Comparison of ENCODE assay signal across 1 fruit fly cellular context in genomic region chrX:17244854-17245253, dm6.
TF ChIP-seq lines count a peak whose summit lies in the region.

Gene CG8915 (minus strand): TSS chrX:17245001.

TF ChIP-seq in whole organism, embryonic, 481 proteins besides CTCF, POLR2A, EP300 and RAD21 (continued from another document):
- peak; percentile 48; the same call in 1 of the 3 replicates for TF ChIP-seq vnd (GFP tag; IDR thresholded peaks at IDR 0.05; lab: Robert Waterston, UW; ENCODE audit: partially characterized antibody)
- TF ChIP-seq disco-r (GFP tag; optimal IDR thresholded peaks at IDR 0.05; lab: Kevin White, UChicago), result no peak
- TF ChIP-seq CG4424 (GFP tag; optimal IDR thresholded peaks at IDR 0.05; lab: Kevin White, UChicago), result no peak
- TF ChIP-seq BEAF-32 (GFP tag; optimal IDR thresholded peaks at IDR 0.05; lab: Kevin White, UChicago), result peak; percentile 46
- no peak for TF ChIP-seq CG14014 (GFP tag; IDR thresholded peaks at IDR 0.05; lab: Robert Waterston, UW)
- TF ChIP-seq sens-2 (GFP tag; IDR thresholded peaks at IDR 0.05; lab: Robert Waterston, UW), result no peak
- TF ChIP-seq crp (GFP tag; optimal IDR thresholded peaks at IDR 0.05; lab: Kevin White, UChicago), result peak in 1 of 2 experiments; percentile 80
- TF ChIP-seq CG14710 (tag; optimal IDR thresholded peaks at IDR 0.05; lab: Kevin White, UChicago), result peak; percentile 30
- peak; percentile 77 for TF ChIP-seq CG34224 (GFP tag; IDR thresholded peaks at IDR 0.05; lab: Robert Waterston, UW; ENCODE audit: partially characterized antibody)
- TF ChIP-seq Trl (optimal IDR thresholded peaks at IDR 0.05; lab: Kevin White, UChicago), result no peak
- no peak for TF ChIP-seq Trl (GFP tag; optimal IDR thresholded peaks at IDR 0.05; lab: Kevin White, UChicago)
- TF ChIP-seq pzg (GFP tag; optimal IDR thresholded peaks at IDR 0.05; lab: Kevin White, UChicago), result peak; percentile 34
- no peak for TF ChIP-seq Atf6 (GFP tag; IDR thresholded peaks at IDR 0.05; lab: Robert Waterston, UW)
- TF ChIP-seq Ravus (GFP tag; IDR thresholded peaks at IDR 0.05; lab: Robert Waterston, UW), result no peak
- no peak for TF ChIP-seq Jarid2 (GFP tag; optimal IDR thresholded peaks at IDR 0.05; lab: Kevin White, UChicago)
- no peak for TF ChIP-seq CG42726 (GFP tag; IDR thresholded peaks at IDR 0.05; lab: Robert Waterston, UW; ENCODE audit: partially characterized antibody)
- TF ChIP-seq CG2712 (tag; optimal IDR thresholded peaks at IDR 0.05; lab: Kevin White, UChicago), result peak; percentile 9
- no peak for TF ChIP-seq stc (GFP tag; IDR thresholded peaks at IDR 0.05; lab: Robert Waterston, UW)
- no peak for TF ChIP-seq dm (GFP tag; optimal IDR thresholded peaks at IDR 0.05; lab: Kevin White, UChicago)
- TF ChIP-seq CG15514 (GFP tag; optimal IDR thresholded peaks at IDR 0.05; lab: Kevin White, UChicago), result peak; percentile 24
- TF ChIP-seq CG1647 (GFP tag; optimal IDR thresholded peaks at IDR 0.05; lab: Kevin White, UChicago), result no peak
- no peak for TF ChIP-seq CG31224 (GFP tag; IDR thresholded peaks at IDR 0.05; lab: Robert Waterston, UW)
- no peak for TF ChIP-seq CG4360 (GFP tag; IDR thresholded peaks at IDR 0.05; lab: Robert Waterston, UW)
- no peak for TF ChIP-seq CG33557 (GFP tag; optimal IDR thresholded peaks at IDR 0.05; lab: Kevin White, UChicago)
- no peak for TF ChIP-seq CG10366 (GFP tag; IDR thresholded peaks at IDR 0.05; lab: Robert Waterston, UW)
- TF ChIP-seq jing (GFP tag; optimal IDR thresholded peaks at IDR 0.05; lab: Kevin White, UChicago), result no peak
- TF ChIP-seq CG30403 (GFP tag; optimal IDR thresholded peaks at IDR 0.05; lab: Kevin White, UChicago), result no peak
- TF ChIP-seq CG3065 (GFP tag; optimal IDR thresholded peaks at IDR 0.05; lab: Kevin White, UChicago), result no peak
- TF ChIP-seq CG6791 (GFP tag; IDR thresholded peaks at IDR 0.05; lab: Robert Waterston, UW; ENCODE audit: partially characterized antibody), result peak; percentile 80
- no peak for TF ChIP-seq CG17361 (GFP tag; IDR thresholded peaks at IDR 0.05; lab: Robert Waterston, UW)
- peak; percentile 55 for TF ChIP-seq unc-4 (GFP tag; IDR thresholded peaks at IDR 0.05; lab: Robert Waterston, UW; ENCODE audit: partially characterized antibody)
- peak; percentile 44 for TF ChIP-seq Dp (GFP tag; optimal IDR thresholded peaks at IDR 0.05; lab: Kevin White, UChicago)
- TF ChIP-seq Mes4 (GFP tag; optimal IDR thresholded peaks at IDR 0.05; lab: Kevin White, UChicago), result no peak
- peak; percentile 46; the same call in 1 of the 2 replicates for TF ChIP-seq hbn (GFP tag; IDR thresholded peaks at IDR 0.05; lab: Robert Waterston, UW; ENCODE audit: partially characterized antibody)
- TF ChIP-seq Nf-YA (GFP tag; IDR thresholded peaks at IDR 0.05; lab: Robert Waterston, UW), result no peak
- peak; percentile 67 for TF ChIP-seq Med (GFP tag; lab: Kevin White, UChicago)
- TF ChIP-seq Dref (GFP tag; IDR thresholded peaks at IDR 0.05; lab: Robert Waterston, UW), result peak; percentile 75
- TF ChIP-seq CG10267 (tag; optimal IDR thresholded peaks at IDR 0.05; lab: Kevin White, UChicago), result peak; percentile 20
- no peak for TF ChIP-seq CG11456 (GFP tag; IDR thresholded peaks at IDR 0.05; lab: Robert Waterston, UW)
- peak; percentile 48 for TF ChIP-seq CG9797 (GFP tag; optimal IDR thresholded peaks at IDR 0.05; lab: Kevin White, UChicago)
- peak; percentile 45; the same call in 1 of the 3 replicates for TF ChIP-seq Doc3 (GFP tag; IDR thresholded peaks at IDR 0.05; lab: Robert Waterston, UW; ENCODE audit: partially characterized antibody)
- TF ChIP-seq otp (GFP tag; IDR thresholded peaks at IDR 0.05; lab: Robert Waterston, UW), result no peak
- TF ChIP-seq CG8290 (GFP tag; optimal IDR thresholded peaks at IDR 0.05; lab: Kevin White, UChicago), result no peak
- no peak for TF ChIP-seq CG8290 (tag; optimal IDR thresholded peaks at IDR 0.05; lab: Kevin White, UChicago)
- TF ChIP-seq bsh (GFP tag; optimal IDR thresholded peaks at IDR 0.05; lab: Kevin White, UChicago), result no peak
- peak; percentile 24 for TF ChIP-seq CG2120 (GFP tag; optimal IDR thresholded peaks at IDR 0.05; lab: Kevin White, UChicago)
- TF ChIP-seq NC2β (GFP tag; optimal IDR thresholded peaks at IDR 0.05; lab: Kevin White, UChicago), result no peak
- TF ChIP-seq Fer2 (tag; optimal IDR thresholded peaks at IDR 0.05; lab: Kevin White, UChicago), result no peak
- TF ChIP-seq zf30C (GFP tag; optimal IDR thresholded peaks at IDR 0.05; lab: Kevin White, UChicago), result no peak
- TF ChIP-seq Opbp (GFP tag; IDR thresholded peaks at IDR 0.05; lab: Robert Waterston, UW; ENCODE audit: partially characterized antibody), result peak; percentile 66; the same call in 2 of the 3 replicates
- no peak for TF ChIP-seq slou (GFP tag; optimal IDR thresholded peaks at IDR 0.05; lab: Kevin White, UChicago)
- peak; percentile 68 for TF ChIP-seq sna (GFP tag; IDR thresholded peaks at IDR 0.05; lab: Robert Waterston, UW; ENCODE audit: partially characterized antibody)
- TF ChIP-seq Gsc (GFP tag; IDR thresholded peaks at IDR 0.05; lab: Robert Waterston, UW), result no peak
- TF ChIP-seq CG34422 (GFP tag; IDR thresholded peaks at IDR 0.05; lab: Robert Waterston, UW), result no peak
- no peak for TF ChIP-seq kay (GFP tag; optimal IDR thresholded peaks at IDR 0.05; lab: Kevin White, UChicago)
- TF ChIP-seq E2f2 (GFP tag; IDR thresholded peaks at IDR 0.05; lab: Robert Waterston, UW), result peak; percentile 34; the same call in 1 of the 2 replicates
- TF ChIP-seq phol (tag; optimal IDR thresholded peaks at IDR 0.05; lab: Kevin White, UChicago), result peak; percentile 18
- no peak for TF ChIP-seq Fer3 (tag; optimal IDR thresholded peaks at IDR 0.05; lab: Kevin White, UChicago)
- no peak for TF ChIP-seq CG14965 (GFP tag; optimal IDR thresholded peaks at IDR 0.05; lab: Kevin White, UChicago; ENCODE audit: borderline replicate concordance)
- no peak for TF ChIP-seq Bteb2 (GFP tag; optimal IDR thresholded peaks at IDR 0.05; lab: Kevin White, UChicago)
- peak; percentile 22 for TF ChIP-seq trem (tag; optimal IDR thresholded peaks at IDR 0.05; lab: Kevin White, UChicago)
- TF ChIP-seq CrebB (tag; optimal IDR thresholded peaks at IDR 0.05; lab: Kevin White, UChicago), result no peak
- TF ChIP-seq Sox100B (GFP tag; optimal IDR thresholded peaks at IDR 0.05; lab: Kevin White, UChicago), result no peak
- no peak for TF ChIP-seq dati (GFP tag; IDR thresholded peaks at IDR 0.05; lab: Robert Waterston, UW)
- TF ChIP-seq CG13624 (GFP tag; optimal IDR thresholded peaks at IDR 0.05; lab: Kevin White, UChicago), result peak; percentile 9
- peak; percentile 21 for TF ChIP-seq CoRest (tag; optimal IDR thresholded peaks at IDR 0.05; lab: Kevin White, UChicago)
- TF ChIP-seq nmo (GFP tag; optimal IDR thresholded peaks at IDR 0.05; lab: Kevin White, UChicago), result peak; percentile 13
- peak; percentile 62 for TF ChIP-seq Bgb (GFP tag; IDR thresholded peaks at IDR 0.05; lab: Robert Waterston, UW; ENCODE audit: partially characterized antibody)
- TF ChIP-seq Six4 (GFP tag; optimal IDR thresholded peaks at IDR 0.05; lab: Kevin White, UChicago), result no peak
- TF ChIP-seq E2f1 (GFP tag; IDR thresholded peaks at IDR 0.05; lab: Robert Waterston, UW), result no peak
- TF ChIP-seq CG10147 (GFP tag; optimal IDR thresholded peaks at IDR 0.05; lab: Kevin White, UChicago), result no peak
- TF ChIP-seq Antp (GFP tag; optimal IDR thresholded peaks at IDR 0.05; lab: Kevin White, UChicago), result no peak
- no peak for TF ChIP-seq CG15696 (tag; optimal IDR thresholded peaks at IDR 0.05; lab: Kevin White, UChicago)
- TF ChIP-seq Nf-YB (GFP tag; optimal IDR thresholded peaks at IDR 0.05; lab: Kevin White, UChicago), result no peak
- peak; percentile 53 for TF ChIP-seq gfzf (GFP tag; optimal IDR thresholded peaks at IDR 0.05; lab: Kevin White, UChicago)
- no peak for TF ChIP-seq CG17829 (tag; optimal IDR thresholded peaks at IDR 0.05; lab: Kevin White, UChicago)
- peak; percentile 62; the same call in 3 of the 4 replicates for TF ChIP-seq Dll (GFP tag; IDR thresholded peaks at IDR 0.05; lab: Robert Waterston, UW; ENCODE audit: partially characterized antibody)
- TF ChIP-seq lola (GFP tag; optimal IDR thresholded peaks at IDR 0.05; lab: Kevin White, UChicago), result no peak
- TF ChIP-seq MBD-R2 (GFP tag; IDR thresholded peaks at IDR 0.05; lab: Robert Waterston, UW), result peak; percentile 69
- peak; percentile 33; the same call in 1 of the 3 replicates for TF ChIP-seq knrl (GFP tag; IDR thresholded peaks at IDR 0.05; lab: Robert Waterston, UW; ENCODE audit: partially characterized antibody)
- TF ChIP-seq CG3995 (GFP tag; optimal IDR thresholded peaks at IDR 0.05; lab: Kevin White, UChicago), result no peak
- TF ChIP-seq CG30020 (tag; optimal IDR thresholded peaks at IDR 0.05; lab: Kevin White, UChicago), result peak; percentile 14
- TF ChIP-seq Awh (GFP tag; IDR thresholded peaks at IDR 0.05; lab: Robert Waterston, UW), result no peak
- TF ChIP-seq NK7.1 (GFP tag; optimal IDR thresholded peaks at IDR 0.05; lab: Kevin White, UChicago), result no peak
- no peak for TF ChIP-seq CG6272 (GFP tag; IDR thresholded peaks at IDR 0.05; lab: Robert Waterston, UW)
- TF ChIP-seq CG13287 (GFP tag; IDR thresholded peaks at IDR 0.05; lab: Robert Waterston, UW; ENCODE audit: partially characterized antibody), result peak; percentile 75
- TF ChIP-seq ftz-f1 (GFP tag; optimal IDR thresholded peaks at IDR 0.05; lab: Kevin White, UChicago), result no peak
- TF ChIP-seq al (GFP tag; IDR thresholded peaks at IDR 0.05; lab: Robert Waterston, UW), result no peak
- peak; percentile 5 for TF ChIP-seq CG12391 (tag; optimal IDR thresholded peaks at IDR 0.05; lab: Kevin White, UChicago)
- no peak for TF ChIP-seq Asciz (GFP tag; optimal IDR thresholded peaks at IDR 0.05; lab: Kevin White, UChicago)
- TF ChIP-seq CG15601 (tag; optimal IDR thresholded peaks at IDR 0.05; lab: Kevin White, UChicago), result peak; percentile 56
- no peak for TF ChIP-seq CG31365 (tag; optimal IDR thresholded peaks at IDR 0.05; lab: Kevin White, UChicago)
- no peak for TF ChIP-seq Myb (GFP tag; optimal IDR thresholded peaks at IDR 0.05; lab: Kevin White, UChicago)
- TF ChIP-seq HLH3B (GFP tag; IDR thresholded peaks at IDR 0.05; lab: Robert Waterston, UW), result no peak
- no peak for TF ChIP-seq wor (GFP tag; IDR thresholded peaks at IDR 0.05; lab: Robert Waterston, UW)
- TF ChIP-seq Lpt (GFP tag; optimal IDR thresholded peaks at IDR 0.05; lab: Kevin White, UChicago), result no peak
- peak; percentile 31 for TF ChIP-seq gem (tag; optimal IDR thresholded peaks at IDR 0.05; lab: Kevin White, UChicago)
- TF ChIP-seq C15 (GFP tag; IDR thresholded peaks at IDR 0.05; lab: Robert Waterston, UW), result no peak
- no peak for TF ChIP-seq fu2 (GFP tag; optimal IDR thresholded peaks at IDR 0.05; lab: Kevin White, UChicago)
- no peak for TF ChIP-seq CG1832 (GFP tag; optimal IDR thresholded peaks at IDR 0.05; lab: Kevin White, UChicago)
- TF ChIP-seq amos (GFP tag; IDR thresholded peaks at IDR 0.05; lab: Robert Waterston, UW; ENCODE audit: partially characterized antibody), result peak; percentile 47; the same call in 1 of the 2 replicates
- peak; percentile 71 for TF ChIP-seq sens (GFP tag; lab: Kevin White, UChicago)
- no peak for TF ChIP-seq Eip74EF (GFP tag; optimal IDR thresholded peaks at IDR 0.05; lab: Kevin White, UChicago)
- TF ChIP-seq gsb-n (tag; optimal IDR thresholded peaks at IDR 0.05; lab: Kevin White, UChicago), result no peak
- TF ChIP-seq CG11247 (GFP tag; IDR thresholded peaks at IDR 0.05; lab: Robert Waterston, UW), result no peak
- TF ChIP-seq Hr78 (GFP tag; optimal IDR thresholded peaks at IDR 0.05; lab: Kevin White, UChicago), result no peak
- TF ChIP-seq Dek (tag; optimal IDR thresholded peaks at IDR 0.05; lab: Kevin White, UChicago), result no peak
- TF ChIP-seq CG17612 (GFP tag; IDR thresholded peaks at IDR 0.05; lab: Robert Waterston, UW), result no peak
- peak; percentile 98 for TF ChIP-seq stwl (tag; optimal IDR thresholded peaks at IDR 0.05; lab: Kevin White, UChicago)
- peak; percentile 25 for TF ChIP-seq CG1603 (tag; optimal IDR thresholded peaks at IDR 0.05; lab: Kevin White, UChicago)
- TF ChIP-seq sob (GFP tag; IDR thresholded peaks at IDR 0.05; lab: Robert Waterston, UW), result no peak
- peak; percentile 61; the same call in 1 of the 2 replicates for TF ChIP-seq ato (GFP tag; IDR thresholded peaks at IDR 0.05; lab: Robert Waterston, UW; ENCODE audit: partially characterized antibody)
- peak; percentile 16 for TF ChIP-seq CG17186 (GFP tag; optimal IDR thresholded peaks at IDR 0.05; lab: Kevin White, UChicago)
- no peak for TF ChIP-seq CG3726 (GFP tag; IDR thresholded peaks at IDR 0.05; lab: Robert Waterston, UW)
- no peak for TF ChIP-seq org-1 (GFP tag; optimal IDR thresholded peaks at IDR 0.05; lab: Kevin White, UChicago)
- peak; percentile 18 for TF ChIP-seq CG7839 (tag; optimal IDR thresholded peaks at IDR 0.05; lab: Kevin White, UChicago)
- TF ChIP-seq CG2116 (GFP tag; optimal IDR thresholded peaks at IDR 0.05; lab: Kevin White, UChicago), result peak; percentile 58
- peak; percentile 65 for TF ChIP-seq nerfin-2 (GFP tag; IDR thresholded peaks at IDR 0.05; lab: Robert Waterston, UW; ENCODE audit: partially characterized antibody)
- TF ChIP-seq gro (GFP tag; optimal IDR thresholded peaks at IDR 0.05; lab: Kevin White, UChicago), result no peak
- no peak for TF ChIP-seq tgo (GFP tag; IDR thresholded peaks at IDR 0.05; lab: Robert Waterston, UW)
- TF ChIP-seq Hr3 (GFP tag; optimal IDR thresholded peaks at IDR 0.05; lab: Kevin White, UChicago), result no peak
- no peak for TF ChIP-seq CG10209 (GFP tag; optimal IDR thresholded peaks at IDR 0.05; lab: Kevin White, UChicago)
- TF ChIP-seq bbx (GFP tag; IDR thresholded peaks at IDR 0.05; lab: Robert Waterston, UW; ENCODE audit: partially characterized antibody), result peak; percentile 79
- TF ChIP-seq Ets97D (GFP tag; optimal IDR thresholded peaks at IDR 0.05; lab: Kevin White, UChicago), result peak; percentile 9
- TF ChIP-seq MESR4 (GFP tag; optimal IDR thresholded peaks at IDR 0.05; lab: Kevin White, UChicago), result peak; percentile 43
- TF ChIP-seq Drgx (GFP tag; IDR thresholded peaks at IDR 0.05; lab: Robert Waterston, UW), result no peak
- TF ChIP-seq Neu2 (GFP tag; optimal IDR thresholded peaks at IDR 0.05; lab: Kevin White, UChicago; ENCODE audit: borderline replicate concordance), result no peak
- no peak for TF ChIP-seq Hand (GFP tag; optimal IDR thresholded peaks at IDR 0.05; lab: Kevin White, UChicago)
- TF ChIP-seq HLH4C (GFP tag; IDR thresholded peaks at IDR 0.05; lab: Robert Waterston, UW; ENCODE audit: partially characterized antibody), result peak; percentile 74
- no peak for TF ChIP-seq CG7987 (GFP tag; optimal IDR thresholded peaks at IDR 0.05; lab: Kevin White, UChicago)
- TF ChIP-seq Bdp1 (GFP tag; optimal IDR thresholded peaks at IDR 0.05; lab: Kevin White, UChicago), result no peak
- no peak for TF ChIP-seq nom (GFP tag; optimal IDR thresholded peaks at IDR 0.05; lab: Kevin White, UChicago)
